Worm (Caenorhabditis elegans) whole organism, L1 larva: ENCODE results near the gene srd-19.
A peak's percentile ranks its signal among the peaks of the same experiment; 100 is the strongest.

ENCODE experiments used
- F16B12.6 ChIP-seq: fragments of 150-350 bp; optimal IDR thresholded peaks from 2 replicates; lab custom pipeline; 2014; ENCODE audit warnings: missing biosample characterization, missing genetic modification characterization
- lsy-2 ChIP-seq, 2 experiments: fragments of 150-350 bp; optimal IDR thresholded peaks; 2 replicates each; lab custom pipeline; 2014; ENCODE audit warnings: missing biosample characterization in 2 of 2, missing genetic modification characterization in 2 of 2
- nhr-19 ChIP-seq: fragments of 200-800 bp; sonication (Bioruptor generic); conservative IDR thresholded peaks from 2 replicates; pipeline ENCODE4 v1.3.6; 2022; ENCODE audit warnings: missing genetic modification characterization, missing compliant biosample characterization
- skn-1 ChIP-seq: fragments of 150-350 bp; optimal IDR thresholded peaks from 2 replicates; lab custom pipeline; 2014; ENCODE audit warnings: missing biosample characterization, missing genetic modification characterization
- snpc-4 ChIP-seq: fragments of 150-350 bp; optimal IDR thresholded peaks from 2 replicates; lab custom pipeline; 2014; ENCODE audit warnings: missing biosample characterization, missing genetic modification characterization
- sox-4 ChIP-seq: sonication (generic microtip); optimal IDR thresholded peaks from 2 replicates; lab custom pipeline; 2016; ENCODE audit warnings: missing genetic modification characterization, missing compliant biosample characterization
- tbx-2 ChIP-seq: sonication (generic microtip); optimal IDR thresholded peaks from 2 replicates; lab custom pipeline; 2016; ENCODE audit warnings: missing genetic modification characterization, missing compliant biosample characterization
- unc-130 ChIP-seq: fragments of 150-350 bp; optimal IDR thresholded peaks from 2 replicates; lab custom pipeline; 2017; ENCODE audit warnings: missing biosample characterization, missing genetic modification characterization, inconsistent platforms

- no peak for TF ChIP-seq snpc-4 (tag; lab: Kevin White, UChicago)
- peak; percentile 47 for TF ChIP-seq unc-130 (tag; lab: Kevin White, UChicago)
- no peak for TF ChIP-seq sox-4 (tag; lab: Kevin White, UChicago)
- TF ChIP-seq skn-1 (tag; lab: Kevin White, UChicago), result no peak
- TF ChIP-seq F16B12.6 (tag; lab: Kevin White, UChicago), result peak; percentile 90
- no peak for TF ChIP-seq tbx-2 (tag; lab: Kevin White, UChicago)
- peak; percentile 20 to 45 for TF ChIP-seq lsy-2 (tag; optimal IDR thresholded peaks at IDR 0.05; lab: Kevin White, UChicago)
- TF ChIP-seq nhr-19 (GFP tag; lab: Robert Waterston, UW), result no peak
These were observed 29.3 kb upstream of the srd-19 start, which contains the start of gene F25H9.2 for ce11 chrV:13457858-13458257.
